Worm (Caenorhabditis elegans): ENCODE data around the gene srd-43.

DNA sequence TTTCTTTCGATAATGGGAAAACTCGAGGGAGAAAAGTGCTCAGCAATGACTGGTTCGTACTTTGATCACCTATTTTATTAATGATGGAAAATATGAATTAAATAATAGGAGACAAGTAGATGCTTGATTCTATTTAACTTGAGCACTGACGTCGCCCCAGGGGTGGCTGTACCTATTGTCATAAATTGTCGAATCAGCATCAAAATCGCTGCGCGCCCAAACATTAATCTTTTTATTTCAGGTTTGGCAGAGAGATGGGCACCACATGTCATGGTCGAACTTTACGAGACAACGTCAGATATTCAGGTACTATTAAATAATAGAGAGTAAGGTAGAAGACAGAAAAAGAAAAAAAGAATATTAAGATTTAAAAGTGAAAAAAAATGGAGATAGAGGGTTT, 18.7 kb upstream of the srd-43 start:
- TF ChIP-seq unc-62 (GFP tag; optimal IDR thresholded peaks at IDR 0.05 in 1 of 2) (no peak), unc-62 (tag; optimal IDR thresholded peaks at IDR 0.05) (no peak), nhr-237 (tag; optimal IDR thresholded peaks at IDR 0.05) (no peak), spr-3 (GFP tag; optimal IDR thresholded peaks at IDR 0.05) (no peak), jun-1 (tag; optimal IDR thresholded peaks at IDR 0.05) (no peak), lsy-2 (tag; optimal IDR thresholded peaks at IDR 0.05) (no peak), tag-97 (GFP tag; IDR thresholded peaks at IDR 0.05) (no peak), ceh-44 (GFP tag; IDR thresholded peaks at IDR 0.05) (no peak), snpc-4 (tag; optimal IDR thresholded peaks at IDR 0.05) (no peak), duxl-1 (tag; optimal IDR thresholded peaks at IDR 0.05; ENCODE audit: poor library complexity) (no peak), ZK546.5 (tag; optimal IDR thresholded peaks at IDR 0.05) (no peak)
